Worm (Caenorhabditis elegans): Measurements from ENCODE around the gene K09C8.9.

The K09C8.9 gene

ce11 chrX:10956972-10957678 is 10.5 kb downstream of the K09C8.9 start:
- TF ChIP-seq ztf-11 (tag; optimal IDR thresholded peaks at IDR 0.05) (no peak), ces-1 (GFP tag; optimal IDR thresholded peaks at IDR 0.05) (no peak), mep-1 (tag; optimal IDR thresholded peaks at IDR 0.05) (no peak), zip-8 (tag; optimal IDR thresholded peaks at IDR 0.05) (no peak), unc-62 (GFP tag; optimal IDR thresholded peaks at IDR 0.05) (no peak), nhr-12 (tag; optimal IDR thresholded peaks at IDR 0.05) (no peak), mab-5 (tag; optimal IDR thresholded peaks at IDR 0.05) (no peak), nhr-2 (tag; optimal IDR thresholded peaks at IDR 0.05) (no peak), ceh-83 (GFP tag; optimal IDR thresholded peaks at IDR 0.05) (no peak), snpc-4 (tag; optimal IDR thresholded peaks at IDR 0.05) (no peak)

- TF ChIP-seq cnd-1 (tag; optimal IDR thresholded peaks at IDR 0.05): no peak
- TF ChIP-seq nhr-237 (tag; optimal IDR thresholded peaks at IDR 0.05): no peak
- TF ChIP-seq lin-13 (tag; optimal IDR thresholded peaks at IDR 0.05): no peak
- no peak for TF ChIP-seq M03D4.4 (tag; optimal IDR thresholded peaks at IDR 0.05)
- no peak for TF ChIP-seq sem-2 (GFP tag; optimal IDR thresholded peaks at IDR 0.05)
- TF ChIP-seq drap-1 (GFP tag; optimal IDR thresholded peaks at IDR 0.05): no peak
- no peak for TF ChIP-seq pha-4 (tag; optimal IDR thresholded peaks at IDR 0.05)
- TF ChIP-seq lin-32 (GFP tag; optimal IDR thresholded peaks at IDR 0.05): no peak
- TF ChIP-seq hlh-1 (tag; optimal IDR thresholded peaks at IDR 0.05): no peak
- no peak for TF ChIP-seq ceh-43 (GFP tag; optimal IDR thresholded peaks at IDR 0.05)
- TF ChIP-seq mls-2 (tag; optimal IDR thresholded peaks at IDR 0.05): no peak
- no peak for TF ChIP-seq unc-62 (GFP tag; optimal IDR thresholded peaks at IDR 0.05)
- TF ChIP-seq mep-1 (tag; optimal IDR thresholded peaks at IDR 0.05): no peak
- no peak for TF ChIP-seq ztf-11 (tag; optimal IDR thresholded peaks at IDR 0.05)
- no peak for TF ChIP-seq flh-1 (GFP tag; optimal IDR thresholded peaks at IDR 0.05)
- TF ChIP-seq elt-3 (tag; optimal IDR thresholded peaks at IDR 0.05): no peak
These were observed 13.8 kb downstream of the K09C8.9 start, which contains the start of gene pbo-4 for ce11 chrX:10953834-10954233. pbo-4 (plus strand) TSS chrX:10954134.

ce11 chrX:10951922-10952321 is 15.7 kb downstream of the K09C8.9 start:
- no peak for TF ChIP-seq nhr-2 (tag; optimal IDR thresholded peaks at IDR 0.05)
- no peak for TF ChIP-seq zip-8 (tag; optimal IDR thresholded peaks at IDR 0.05)
- no peak for TF ChIP-seq nhr-76 (tag; optimal IDR thresholded peaks at IDR 0.05)
- TF ChIP-seq ham-2 (GFP tag; optimal IDR thresholded peaks at IDR 0.05): no peak
- no peak for TF ChIP-seq cnd-1 (tag; optimal IDR thresholded peaks at IDR 0.05)
- no peak for TF ChIP-seq sem-2 (GFP tag; optimal IDR thresholded peaks at IDR 0.05)
- no peak for TF ChIP-seq ces-1 (GFP tag; optimal IDR thresholded peaks at IDR 0.05)
- no peak for TF ChIP-seq elt-3 (tag; optimal IDR thresholded peaks at IDR 0.05)
- TF ChIP-seq bed-3 (GFP tag; optimal IDR thresholded peaks at IDR 0.05): no peak
- TF ChIP-seq unc-39 (tag; optimal IDR thresholded peaks at IDR 0.05): no peak
- no peak for TF ChIP-seq hlh-1 (tag; optimal IDR thresholded peaks at IDR 0.05)
- TF ChIP-seq elt-1 (tag; optimal IDR thresholded peaks at IDR 0.05; ENCODE audit: borderline replicate concordance, insufficient read depth): no peak
- no peak for TF ChIP-seq lin-32 (GFP tag; optimal IDR thresholded peaks at IDR 0.05)
- no peak for TF ChIP-seq blmp-1 (tag; optimal IDR thresholded peaks at IDR 0.05)
- TF ChIP-seq M03D4.4 (tag; optimal IDR thresholded peaks at IDR 0.05): no peak
- no peak for TF ChIP-seq lin-13 (tag; optimal IDR thresholded peaks at IDR 0.05)
- TF ChIP-seq drap-1 (GFP tag; optimal IDR thresholded peaks at IDR 0.05): no peak
- no peak for TF ChIP-seq unc-120 (tag; optimal IDR thresholded peaks at IDR 0.05; ENCODE audit: poor library complexity, severe bottlenecking)
- no peak for TF ChIP-seq flh-1 (GFP tag; optimal IDR thresholded peaks at IDR 0.05)

ce11 chrX:10951168-10951567 is 16.4 kb downstream of the K09C8.9 start, which contains the start of gene K09C8.7:
K09C8.7 (minus strand) TSS chrX:10951393.
- TF ChIP-seq drap-1 (GFP tag; optimal IDR thresholded peaks at IDR 0.05) (no peak), ceh-39 (tag; optimal IDR thresholded peaks at IDR 0.05) (no peak), pha-4 (tag; optimal IDR thresholded peaks at IDR 0.05) (no peak), elt-3 (tag; optimal IDR thresholded peaks at IDR 0.05) (no peak), unc-120 (tag; optimal IDR thresholded peaks at IDR 0.05; ENCODE audit: poor library complexity, severe bottlenecking) (no peak), bed-3 (GFP tag; optimal IDR thresholded peaks at IDR 0.05) (no peak), mep-1 (tag; optimal IDR thresholded peaks at IDR 0.05) (no peak), lsy-2 (tag; optimal IDR thresholded peaks at IDR 0.05) (no peak), ceh-83 (GFP tag; optimal IDR thresholded peaks at IDR 0.05) (no peak), lin-13 (tag; optimal IDR thresholded peaks at IDR 0.05) (no peak), hlh-1 (tag; optimal IDR thresholded peaks at IDR 0.05) (no peak), sem-2 (GFP tag; optimal IDR thresholded peaks at IDR 0.05) (no peak), ceh-43 (GFP tag; optimal IDR thresholded peaks at IDR 0.05) (no peak), flh-1 (GFP tag; optimal IDR thresholded peaks at IDR 0.05) (no peak)

All from whole organism, mixed stage, embryonic.